Worm (Caenorhabditis elegans) whole organism, early embryonic: ENCODE measurements around the gene srsx-29.

Experiments used
- B0310.2 ChIP-seq: sonication (generic microtip); optimal IDR thresholded peaks from 2 replicates; lab custom pipeline; 2016; ENCODE audit warnings: mild to moderate bottlenecking, missing genetic modification characterization, missing compliant biosample characterization
- F13C5.2 ChIP-seq: sonication (generic microtip); optimal IDR thresholded peaks from 2 replicates; lab custom pipeline; 2017; ENCODE audit warnings: mild to moderate bottlenecking, missing genetic modification characterization, inconsistent platforms, missing compliant biosample characterization
- ama-1 ChIP-seq: fragments of 150-350 bp; optimal IDR thresholded peaks from 2 replicates; lab custom pipeline; 2014
- ceh-13 ChIP-seq: fragments of 200-800 bp; sonication (Bioruptor generic); optimal IDR thresholded peaks from 2 replicates; lab custom pipeline; 2018; ENCODE audit warnings: mild to moderate bottlenecking, missing genetic modification characterization, missing compliant biosample characterization
- ceh-36 ChIP-seq: sonication (generic microtip); optimal IDR thresholded peaks from 2 replicates; lab custom pipeline; 2016; ENCODE audit warnings: missing genetic modification characterization, inconsistent platforms, missing compliant biosample characterization
- flt-1 ChIP-seq: fragments of 200-800 bp; sonication (Bioruptor generic); IDR thresholded peaks from 2 replicates; pipeline ENCODE4 v1.3.6; 2022; ENCODE audit warnings: missing genetic modification characterization, missing compliant biosample characterization
- hmg-4 ChIP-seq: fragments of 200-800 bp; sonication (Bioruptor generic); optimal IDR thresholded peaks from 2 replicates; lab custom pipeline; 2018; ENCODE audit warnings: mild to moderate bottlenecking, missing genetic modification characterization, missing compliant biosample characterization
- hnd-1 ChIP-seq: sonication (generic microtip); optimal IDR thresholded peaks from 2 replicates; lab custom pipeline; 2016; ENCODE audit warnings: missing genetic modification characterization, missing compliant biosample characterization
- scrt-1 ChIP-seq: fragments of 200-800 bp; sonication (Bioruptor generic); IDR thresholded peaks from 2 replicates; pipeline ENCODE4 v1.3.6; 2022; ENCODE audit warnings: missing genetic modification characterization, missing compliant biosample characterization
- tra-4 ChIP-seq: sonication (generic microtip); optimal IDR thresholded peaks from 2 replicates; lab custom pipeline; 2017; ENCODE audit warnings: missing genetic modification characterization, missing compliant biosample characterization

ce11 chrV:10107309-10107708, 47.5 kb upstream of the srsx-29 start, which contains the start of gene C08B6.11:
- TF ChIP-seq ama-1, result no peak
- no peak for TF ChIP-seq F13C5.2 (tag; lab: Kevin White, UChicago)
- TF ChIP-seq ceh-36, result no peak
- TF ChIP-seq scrt-1 (GFP tag; lab: Robert Waterston, UW), result no peak
- no peak for TF ChIP-seq B0310.2 (tag; lab: Kevin White, UChicago)
- TF ChIP-seq hmg-4 (GFP tag; lab: Kevin White, UChicago), result no peak
- TF ChIP-seq hnd-1 (tag; lab: Kevin White, UChicago), result no peak
- no peak for TF ChIP-seq ceh-13 (GFP tag; lab: Kevin White, UChicago)
- no peak for TF ChIP-seq flt-1 (GFP tag; lab: Robert Waterston, UW)
- TF ChIP-seq tra-4 (tag; lab: Kevin White, UChicago), result no peak
